Fruit fly (Drosophila melanogaster) whole organism, adult: Measurements from ENCODE around the gene Nepl13.

ENCODE experiments used
- CG11617 ChIP-seq: fragments of 200-800 bp; sonication (Bioruptor generic); optimal IDR thresholded peaks from 2 replicates; lab custom pipeline; 2017; ENCODE audit warnings: mild to moderate bottlenecking, missing biosample characterization, missing genetic modification reagents, missing genetic modification characterization
- CG12768 ChIP-seq: fragments of 200-800 bp; sonication (Bioruptor generic); optimal IDR thresholded peaks from 2 replicates; lab custom pipeline; 2017; ENCODE audit warnings: missing biosample characterization, missing genetic modification characterization, mild to moderate bottlenecking, moderate library complexity, missing genetic modification reagents
- CG14711 ChIP-seq: fragments of 200-800 bp; sonication (Bioruptor generic); optimal IDR thresholded peaks from 2 replicates; lab custom pipeline; 2018; ENCODE audit warnings: missing biosample characterization, mild to moderate bottlenecking, missing genetic modification characterization, moderate library complexity
- CG1620 ChIP-seq: fragments of 200-800 bp; sonication (Bioruptor generic); optimal IDR thresholded peaks from 2 replicates; lab custom pipeline; 2016; ENCODE audit warnings: missing biosample characterization, missing genetic modification characterization
- CG33017 ChIP-seq: fragments of 200-800 bp; sonication (Bioruptor generic); optimal IDR thresholded peaks from 2 replicates; lab custom pipeline; 2018; ENCODE audit warnings: missing biosample characterization, mild to moderate bottlenecking, missing genetic modification characterization, moderate library complexity
- CG7045 ChIP-seq: fragments of 200-800 bp; sonication (Bioruptor generic); optimal IDR thresholded peaks from 2 replicates; lab custom pipeline; 2017; ENCODE audit warnings: missing biosample characterization, mild to moderate bottlenecking, missing genetic modification characterization
- Clk ChIP-seq: fragments of 200-800 bp; sonication (Bioruptor generic); optimal IDR thresholded peaks from 2 replicates; lab custom pipeline; 2017; ENCODE audit warnings: missing biosample characterization, missing genetic modification characterization
- Crg-1 ChIP-seq: fragments of 200-800 bp; sonication (Bioruptor generic); optimal IDR thresholded peaks from 2 replicates; lab custom pipeline; 2016; ENCODE audit warnings: missing biosample characterization, missing genetic modification characterization
- Mnt ChIP-seq: fragments of 200-800 bp; sonication (Bioruptor generic); optimal IDR thresholded peaks from 2 replicates; lab custom pipeline; 2016; ENCODE audit warnings: missing biosample characterization, mild to moderate bottlenecking, missing genetic modification characterization
- bab1 ChIP-seq: fragments of 200-800 bp; sonication (Bioruptor generic); optimal IDR thresholded peaks from 3 replicates; lab custom pipeline; 2019; ENCODE audit warnings: missing biosample characterization, mild to moderate bottlenecking, missing genetic modification characterization, moderate library complexity
- cic ChIP-seq: fragments of 200-800 bp; sonication (Bioruptor generic); optimal IDR thresholded peaks from 2 replicates; lab custom pipeline; 2017; ENCODE audit warnings: missing biosample characterization, mild to moderate bottlenecking, missing genetic modification characterization, moderate library complexity
- kay ChIP-seq: fragments of 200-800 bp; sonication (Bioruptor generic); peaks from one replicate; lab custom pipeline; 2016; ENCODE audit warnings: missing biosample characterization, missing genetic modification characterization, borderline replicate concordance
- pad ChIP-seq: fragments of 200-800 bp; sonication (Bioruptor generic); optimal IDR thresholded peaks from 3 replicates; lab custom pipeline; 2017; ENCODE audit warnings: missing biosample characterization, missing genetic modification characterization, mild to moderate bottlenecking, moderate library complexity, missing genetic modification reagents
- tj ChIP-seq: fragments of 200-800 bp; sonication (Bioruptor generic); optimal IDR thresholded peaks from 3 replicates; lab custom pipeline; 2017; ENCODE audit warnings: missing biosample characterization, mild to moderate bottlenecking, missing genetic modification characterization, moderate library complexity

The Nepl13 gene

DNA sequence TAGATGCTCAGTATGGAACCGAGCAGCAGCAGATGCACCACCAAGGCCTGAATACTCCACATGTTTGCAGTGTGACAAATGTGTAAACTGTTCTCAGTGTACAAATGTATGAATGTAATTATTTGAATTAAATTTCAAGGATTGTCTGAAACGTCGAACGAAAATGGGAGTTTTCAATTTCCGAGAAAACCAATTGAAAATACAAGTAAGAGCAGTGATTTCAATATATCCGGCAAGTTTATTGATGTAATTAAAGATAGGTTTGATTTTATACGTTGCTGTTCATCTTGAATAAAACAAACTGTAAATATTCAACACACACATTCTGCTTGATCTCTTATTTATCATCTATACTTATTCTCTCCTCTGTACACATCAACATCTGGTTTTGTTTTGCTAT is 50.2 kb downstream of the Nepl13 start, which contains the start of gene CG4907:
TSS of gene CG4907 (minus strand) at position 101 of the 400 bp plus-strand sequence.
- TF ChIP-seq kay (GFP tag; lab: Kevin White, UChicago) (no peak), Clk (no peak), pad (GFP tag; lab: Kevin White, UChicago) (no peak), Mnt (no peak), CG12768 (no peak), bab1 (GFP tag; lab: Kevin White, UChicago) (no peak), tj (GFP tag; lab: Kevin White, UChicago) (no peak), CG11617 (GFP tag; lab: Kevin White, UChicago) (no peak), CG33017 (tag; lab: Kevin White, UChicago) (no peak), CG14711 (tag; lab: Kevin White, UChicago) (no peak), cic (GFP tag; lab: Kevin White, UChicago) (no peak), Crg-1 (no peak), CG7045 (GFP tag; lab: Kevin White, UChicago) (no peak), CG1620 (GFP tag; lab: Kevin White, UChicago) (no peak)
